Fruit fly (Drosophila melanogaster) whole organism, larva: ENCODE measurements around the gene Tim17a1.

Experiments used
- noc ChIP-seq: fragments of 200-800 bp; sonication (Bioruptor generic); optimal IDR thresholded peaks from 3 replicates; lab custom pipeline; 2019; ENCODE audit warnings: missing biosample characterization, mild to moderate bottlenecking, missing genetic modification characterization, moderate library complexity

Tim17a1 gene

dm6 chr3R:12364580-12364979, at the start of gene Tim17a1:
TSS of gene Tim17a1 (minus strand) at chr3R:12364680.
- no peak for TF ChIP-seq noc (tag; lab: Kevin White, UChicago)

DNA sequence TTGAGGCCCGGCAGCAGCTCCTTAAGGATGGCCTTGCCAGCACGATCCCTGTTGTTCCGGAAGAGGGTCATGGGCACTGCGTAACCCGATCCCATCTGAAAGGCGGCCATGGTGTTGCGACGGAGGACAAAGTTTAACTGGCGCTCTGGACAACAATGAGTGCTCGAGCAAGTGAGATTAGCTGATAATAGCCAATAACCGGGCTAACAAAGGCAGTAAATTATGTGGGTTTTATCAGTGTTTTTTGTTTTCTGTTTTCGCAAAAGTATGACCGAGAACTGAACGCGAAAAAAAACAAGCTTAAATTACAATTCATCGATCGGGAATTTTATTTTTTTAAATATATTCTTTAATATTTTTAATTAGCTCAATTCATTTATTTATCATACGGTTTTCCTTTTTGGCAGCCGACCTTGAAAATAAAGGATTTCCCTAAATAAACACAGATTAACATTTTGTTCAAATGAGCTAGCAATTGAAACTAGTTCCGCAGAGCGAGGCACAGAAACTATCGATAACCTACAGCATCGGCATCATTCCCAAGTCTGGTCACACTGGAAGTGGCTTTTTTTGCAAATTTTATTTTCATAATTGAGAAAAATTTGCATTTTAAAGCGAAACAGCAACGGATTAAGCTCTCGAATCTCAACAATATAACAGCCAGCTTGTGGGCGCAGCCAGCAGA, 48.9 kb upstream of the Tim17a1 start, which contains the start of the genes Dip-C and pps:
Dip-C (minus strand) TSS at position 486 of the 685 bp plus-strand sequence.
pps (plus strand) TSS at position 555 of the 685 bp plus-strand sequence.
- TF ChIP-seq noc (tag; lab: Kevin White, UChicago): no peak

dm6 chr3R:12411449-12411848, 47.0 kb upstream of the Tim17a1 start:
- TF ChIP-seq noc (tag; lab: Kevin White, UChicago): peak; percentile 63

DNA sequence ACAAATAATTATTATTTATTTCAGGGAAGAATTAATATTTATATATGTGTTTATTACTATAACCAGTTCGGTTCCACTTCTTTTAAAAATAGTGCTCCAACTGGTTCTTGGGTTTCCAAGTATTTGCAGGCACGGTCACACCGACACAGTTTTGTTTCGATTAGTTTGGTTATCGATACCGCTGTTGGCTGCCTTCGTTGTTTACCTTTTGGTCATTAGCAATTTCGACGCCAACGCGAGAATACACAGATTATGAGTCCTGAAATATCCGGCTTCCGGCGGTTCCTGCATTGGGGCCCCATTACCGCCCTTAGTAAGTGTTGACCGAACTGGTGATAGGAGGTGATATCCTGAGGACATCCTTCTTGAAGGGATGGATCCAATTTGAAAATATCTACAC, 43.7 kb upstream of the Tim17a1 start, which contains the start of gene CG5196:
CG5196 (plus strand) TSS at position 157 of the 400 bp plus-strand sequence.
- TF ChIP-seq noc (tag; lab: Kevin White, UChicago): peak; percentile 37

dm6 chr3R:12406235-12407196, 42.0 kb upstream of the Tim17a1 start, which contains the start of gene CG5167:
TSS of gene CG5167 (plus strand) at chr3R:12406532.
- peak; percentile 68 for TF ChIP-seq noc (tag; lab: Kevin White, UChicago)

DNA sequence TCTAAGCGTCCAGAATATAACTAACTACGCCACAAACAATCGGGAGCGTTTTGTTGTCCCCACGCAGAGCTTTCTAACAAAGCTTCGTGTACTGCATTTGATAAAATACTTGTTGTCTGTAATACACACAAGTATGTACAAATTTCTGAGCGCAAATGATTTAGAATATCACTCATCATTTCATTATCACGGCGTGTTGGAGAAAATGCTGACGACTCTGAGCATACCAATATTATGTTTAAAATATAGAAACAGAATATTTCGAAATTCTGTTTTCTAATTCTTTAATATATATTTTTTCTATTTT, 41.4 kb upstream of the Tim17a1 start, which contains the start of gene Cyp9f2:
Cyp9f2 (minus strand) TSS at position 101 of the 307 bp plus-strand sequence.
- TF ChIP-seq noc (tag; lab: Kevin White, UChicago): no peak

dm6 chr3R:12405134-12405533, 40.7 kb upstream of the Tim17a1 start:
- no peak for TF ChIP-seq noc (tag; lab: Kevin White, UChicago)

dm6 chr3R:12402935-12403334, 38.5 kb upstream of the Tim17a1 start:
- peak; percentile 97 for TF ChIP-seq noc (tag; lab: Kevin White, UChicago)

- no peak for TF ChIP-seq noc (tag; lab: Kevin White, UChicago)
These were observed 37.3 kb upstream of the Tim17a1 start, which contains the start of gene DNAlig3 for dm6 chr3R:12401672-12402296. TSS of gene DNAlig3 (minus strand) at chr3R:12401839.

DNA sequence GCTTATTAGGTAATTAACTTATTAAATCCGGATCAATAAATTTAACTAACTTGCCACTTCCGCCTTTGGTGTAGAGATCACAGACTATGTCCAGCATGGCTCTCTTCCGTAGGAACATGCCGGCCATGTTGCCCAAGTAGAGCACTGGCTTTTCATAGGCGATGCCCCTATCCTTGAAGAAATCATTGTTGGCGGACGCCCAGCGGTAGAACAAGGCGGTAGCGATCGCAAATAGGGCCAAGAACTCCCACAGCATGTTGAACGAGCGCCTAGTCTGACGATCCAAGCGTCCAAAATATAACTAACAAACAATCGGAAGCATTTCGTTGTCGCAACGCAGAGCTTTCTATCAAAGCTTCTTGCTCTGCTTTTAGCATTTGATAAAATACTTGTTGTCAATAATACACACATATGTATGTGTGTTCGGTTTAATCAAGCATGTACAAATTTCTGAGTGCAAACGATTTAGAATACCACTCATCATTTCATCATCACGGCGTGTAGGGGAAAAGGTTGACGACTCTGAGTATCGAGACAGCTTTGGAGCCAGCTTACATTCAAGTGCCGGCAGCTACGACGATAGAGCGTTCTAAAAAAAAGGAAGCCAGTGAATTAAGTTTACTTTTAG, 34.3 kb upstream of the Tim17a1 start, which contains the start of gene Cyp9f3:
Cyp9f3 (minus strand) TSS at position 310 of the 628 bp plus-strand sequence.
- TF ChIP-seq noc (tag; lab: Kevin White, UChicago): no peak

dm6 chr3R:12398054-12398453, 33.6 kb upstream of the Tim17a1 start:
- no peak for TF ChIP-seq noc (tag; lab: Kevin White, UChicago)

- TF ChIP-seq noc (tag; lab: Kevin White, UChicago): no peak
These were observed 31.4 kb upstream of the Tim17a1 start, which contains the start of the genes CG10096 and CG10097 for dm6 chr3R:12395880-12396279. TSS of gene CG10096 (minus strand) at chr3R:12395980. TSS of gene CG10097 (minus strand) at chr3R:12395980.

DNA sequence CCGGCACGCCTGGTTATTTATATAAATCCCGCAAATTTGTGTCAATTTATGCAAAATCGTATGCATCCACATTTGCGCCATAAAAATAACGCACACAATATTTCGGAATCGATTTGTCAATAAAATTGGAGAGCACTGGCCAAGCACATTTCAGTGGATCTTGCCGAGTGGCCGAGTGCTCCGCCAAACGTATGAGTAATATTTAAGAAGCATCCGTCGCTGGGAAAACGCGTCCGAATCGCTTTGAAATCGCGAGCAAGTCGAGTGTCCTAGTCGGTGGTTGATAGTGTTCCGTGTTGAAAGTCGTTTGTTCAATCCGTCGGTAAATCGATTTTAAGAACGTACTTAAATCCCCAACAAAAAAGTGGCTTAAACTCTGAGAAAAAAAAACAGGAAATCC, 22.5 kb upstream of the Tim17a1 start, which contains the start of gene CG33098:
CG33098 (plus strand) TSS at position 224 of the 400 bp plus-strand sequence.
- no peak for TF ChIP-seq noc (tag; lab: Kevin White, UChicago)

- no peak for TF ChIP-seq noc (tag; lab: Kevin White, UChicago)
These were observed 21.5 kb upstream of the Tim17a1 start, which contains the start of gene Sol1 for dm6 chr3R:12385949-12386348. TSS of gene Sol1 (plus strand) at chr3R:12386249.

dm6 chr3R:12384274-12384673, 19.8 kb upstream of the Tim17a1 start:
- TF ChIP-seq noc (tag; lab: Kevin White, UChicago): no peak
